Worm (Caenorhabditis elegans) whole organism, L4 larva: ENCODE data around the gene nipa-1.
A peak's percentile ranks its signal among the peaks of the same experiment; 100 is the strongest.

ENCODE experiments used
- D1046.2 ChIP-seq: fragments of 200-800 bp; sonication (Bioruptor generic); IDR thresholded peaks from 2 replicates; pipeline ENCODE4 v1.3.6; 2022; ENCODE audit warnings: missing genetic modification characterization, missing compliant biosample characterization
- F26F4.8 ChIP-seq: fragments of 200-800 bp; sonication (Bioruptor generic); conservative IDR thresholded peaks from 2 replicates; pipeline ENCODE4 v1.3.6; 2022; ENCODE audit warnings: missing genetic modification characterization, missing compliant biosample characterization
- R02D3.7 ChIP-seq: fragments of 150-350 bp; sonication (generic microtip); optimal IDR thresholded peaks from 3 replicates; lab custom pipeline; 2014; ENCODE audit warnings: missing biosample characterization, missing genetic modification characterization
- T20F7.1 ChIP-seq: fragments of 200-800 bp; sonication (Bioruptor generic); optimal IDR thresholded peaks from 2 replicates; lab custom pipeline; 2018; ENCODE audit warnings: mild to moderate bottlenecking, missing genetic modification characterization, missing compliant biosample characterization
- Y5F2A.4 ChIP-seq: fragments of 200-800 bp; sonication (Bioruptor generic); optimal IDR thresholded peaks from 2 replicates; lab custom pipeline; 2018; ENCODE audit warnings: mild to moderate bottlenecking, missing genetic modification characterization, missing compliant biosample characterization
- aha-1 ChIP-seq: fragments of 150-350 bp; peaks from one replicate; lab custom pipeline; 2014; ENCODE audit warnings: missing biosample characterization, missing genetic modification characterization
- aly-2 ChIP-seq: sonication (generic microtip); optimal IDR thresholded peaks from 2 replicates; lab custom pipeline; 2018; ENCODE audit warnings: missing biosample characterization, missing genetic modification characterization
- arid-1 ChIP-seq: fragments of 200-800 bp; sonication (Bioruptor generic); conservative IDR thresholded peaks from 2 replicates; pipeline ENCODE4 v1.3.6; 2022; ENCODE audit warnings: missing genetic modification reagents, missing genetic modification characterization, missing compliant biosample characterization
- ceh-28 ChIP-seq: fragments of 150-350 bp; optimal IDR thresholded peaks from 2 replicates; lab custom pipeline; 2014; ENCODE audit warnings: missing biosample characterization, missing genetic modification reagents, missing genetic modification characterization
- ceh-44 ChIP-seq: fragments of 200-800 bp; sonication (Bioruptor generic); IDR thresholded peaks from 2 replicates; pipeline ENCODE4 v1.3.6; 2022; ENCODE audit warnings: missing genetic modification reagents, missing genetic modification characterization, missing compliant biosample characterization
- ceh-62 ChIP-seq: sonication (generic microtip); optimal IDR thresholded peaks from 2 replicates; lab custom pipeline; 2017; ENCODE audit warnings: missing biosample characterization, missing genetic modification characterization
- ceh-82 ChIP-seq: sonication (generic microtip); optimal IDR thresholded peaks from 2 replicates; lab custom pipeline; 2017; ENCODE audit warnings: missing biosample characterization, missing genetic modification characterization
- cey-2 ChIP-seq: sonication (generic microtip); optimal IDR thresholded peaks from 3 replicates; lab custom pipeline; 2017; ENCODE audit warnings: missing genetic modification characterization, mild to moderate bottlenecking, missing compliant biosample characterization, antibody characterized with exemption, borderline replicate concordance; ENCODE audit not compliant: insufficient read depth
- ctbp-1 ChIP-seq: fragments of 200-800 bp; sonication (Bioruptor generic); IDR thresholded peaks from 2 replicates; pipeline ENCODE4 v1.3.6; 2022; ENCODE audit warnings: missing genetic modification reagents, missing genetic modification characterization, missing compliant biosample characterization
- daf-19 ChIP-seq: fragments of 200-800 bp; sonication (Bioruptor generic); conservative IDR thresholded peaks from 2 replicates; pipeline ENCODE4 v1.3.6; 2022; ENCODE audit warnings: missing genetic modification characterization, missing compliant biosample characterization
- daf-8 ChIP-seq: fragments of 200-800 bp; sonication (Bioruptor generic); IDR thresholded peaks from 2 replicates; pipeline ENCODE4 v1.3.6; 2022; ENCODE audit warnings: missing genetic modification characterization, missing compliant biosample characterization
- dmd-8 ChIP-seq: fragments of 200-800 bp; sonication (Bioruptor generic); IDR thresholded peaks from 2 replicates; pipeline ENCODE4 v1.3.6; 2022; ENCODE audit warnings: missing genetic modification characterization, missing compliant biosample characterization
- egl-27 ChIP-seq: sonication (generic microtip); optimal IDR thresholded peaks from 3 replicates; lab custom pipeline; 2017; ENCODE audit warnings: missing biosample characterization, missing genetic modification reagents, missing genetic modification characterization
- egl-43 ChIP-seq: fragments of 200-800 bp; sonication (Bioruptor generic); IDR thresholded peaks from 2 replicates; pipeline ENCODE4 v1.3.6; 2022; ENCODE audit warnings: missing genetic modification reagents, missing genetic modification characterization, missing compliant biosample characterization
- fos-1 ChIP-seq: fragments of 150-350 bp; optimal IDR thresholded peaks from 2 replicates; lab custom pipeline; 2014; ENCODE audit warnings: missing biosample characterization, missing genetic modification characterization
- hlh-11 ChIP-seq: fragments of 200-800 bp; sonication (Bioruptor generic); optimal IDR thresholded peaks from 2 replicates; lab custom pipeline; 2018; ENCODE audit warnings: mild to moderate bottlenecking, missing genetic modification characterization, missing compliant biosample characterization
- lim-7 ChIP-seq: fragments of 200-800 bp; sonication (Bioruptor generic); IDR thresholded peaks from 2 replicates; pipeline ENCODE4 v1.3.6; 2022; ENCODE audit warnings: missing genetic modification characterization, missing compliant biosample characterization
- lin-13 ChIP-seq: fragments of 150-350 bp; optimal IDR thresholded peaks from 2 replicates; lab custom pipeline; 2014; ENCODE audit warnings: missing biosample characterization, missing genetic modification reagents, missing genetic modification characterization
- lin-15B ChIP-seq: fragments of 150-350 bp; sonication (generic microtip); optimal IDR thresholded peaks from 3 replicates; lab custom pipeline; 2014; ENCODE audit warnings: missing biosample characterization, missing genetic modification characterization
- lin-29 ChIP-seq: fragments of 200-800 bp; sonication (Bioruptor generic); IDR thresholded peaks from 2 replicates; pipeline ENCODE4 v1.3.6; 2022; ENCODE audit warnings: missing genetic modification reagents, missing genetic modification characterization, missing compliant biosample characterization
- lin-38 ChIP-seq: fragments of 200-800 bp; sonication (Bioruptor generic); IDR thresholded peaks from 2 replicates; pipeline ENCODE4 v1.3.6; 2022; ENCODE audit warnings: missing genetic modification reagents, missing genetic modification characterization, missing compliant biosample characterization
- lin-39 ChIP-seq: fragments of 150-350 bp; optimal IDR thresholded peaks from 2 replicates; lab custom pipeline; 2014; ENCODE audit warnings: missing biosample characterization, missing genetic modification reagents, missing genetic modification characterization
- madf-9 ChIP-seq: fragments of 200-800 bp; sonication (Bioruptor generic); conservative IDR thresholded peaks from 2 replicates; pipeline ENCODE4 v1.3.6; 2022; ENCODE audit warnings: missing genetic modification reagents, missing genetic modification characterization, missing compliant biosample characterization
- mdt-29 ChIP-seq: fragments of 200-800 bp; sonication (Bioruptor generic); IDR thresholded peaks from 2 replicates; pipeline ENCODE4 v1.3.6; 2022; ENCODE audit warnings: missing genetic modification reagents, missing genetic modification characterization, missing compliant biosample characterization
- mep-1 ChIP-seq: fragments of 150-350 bp; sonication (generic microtip); optimal IDR thresholded peaks from 3 replicates; lab custom pipeline; 2014; ENCODE audit warnings: missing biosample characterization, missing genetic modification characterization
- mes-2 ChIP-seq: sonication (generic microtip); optimal IDR thresholded peaks from 2 replicates; lab custom pipeline; 2016; ENCODE audit warnings: missing genotype, mild to moderate bottlenecking, missing genetic modification characterization, missing compliant biosample characterization; ENCODE audit not compliant: poor library complexity, severe bottlenecking
- mxl-3 ChIP-seq: fragments of 200-800 bp; sonication (Bioruptor generic); optimal IDR thresholded peaks from 2 replicates; lab custom pipeline; 2018; ENCODE audit warnings: mild to moderate bottlenecking, missing genetic modification characterization, missing compliant biosample characterization
- nhr-25 ChIP-seq: sonication (generic microtip); optimal IDR thresholded peaks from 2 replicates; lab custom pipeline; 2017; ENCODE audit warnings: missing genetic modification characterization, mild to moderate bottlenecking, missing compliant biosample characterization, antibody characterized with exemption, moderate library complexity, borderline replicate concordance; ENCODE audit not compliant: insufficient read depth
- nhr-42 ChIP-seq: fragments of 200-800 bp; sonication (Bioruptor generic); IDR thresholded peaks from 2 replicates; pipeline ENCODE4 v1.3.6; 2022; ENCODE audit warnings: missing genetic modification characterization, missing compliant biosample characterization
- nhr-48 ChIP-seq: sonication (generic microtip); optimal IDR thresholded peaks from 2 replicates; lab custom pipeline; 2016; ENCODE audit warnings: mild to moderate bottlenecking, missing genetic modification characterization, missing compliant biosample characterization
- nhr-6 ChIP-seq: fragments of 150-350 bp; optimal IDR thresholded peaks from 2 replicates; lab custom pipeline; 2014; ENCODE audit warnings: missing biosample characterization, missing genetic modification characterization
- nhr-76 ChIP-seq: fragments of 150-350 bp; optimal IDR thresholded peaks from 2 replicates; lab custom pipeline; 2014; ENCODE audit warnings: missing biosample characterization, missing genetic modification characterization
- php-3 ChIP-seq: fragments of 200-800 bp; sonication (Bioruptor generic); IDR thresholded peaks from 2 replicates; pipeline ENCODE4 v1.3.6; 2022; ENCODE audit warnings: missing genetic modification reagents, missing genetic modification characterization, missing compliant biosample characterization
- pqm-1 ChIP-seq: sonication (generic microtip); optimal IDR thresholded peaks from 2 replicates; lab custom pipeline; 2017; ENCODE audit warnings: missing biosample characterization, missing genetic modification characterization
- rbr-2 ChIP-seq: sonication (generic microtip); optimal IDR thresholded peaks from 2 replicates; lab custom pipeline; 2016; ENCODE audit warnings: missing genotype, missing genetic modification characterization, missing compliant biosample characterization
- set-16 ChIP-seq: fragments of 200-800 bp; sonication (Bioruptor generic); IDR thresholded peaks from 2 replicates; pipeline ENCODE4 v1.3.6; 2022; ENCODE audit warnings: missing genetic modification reagents, missing genetic modification characterization, missing compliant biosample characterization
- spr-3 ChIP-seq: fragments of 200-800 bp; sonication (Bioruptor generic); optimal IDR thresholded peaks from 2 replicates; lab custom pipeline; 2018; ENCODE audit warnings: mild to moderate bottlenecking, missing genetic modification characterization, missing compliant biosample characterization
- tag-97 ChIP-seq: fragments of 200-800 bp; sonication (Bioruptor generic); IDR thresholded peaks from 2 replicates; pipeline ENCODE4 v1.3.6; 2022; ENCODE audit warnings: missing genetic modification characterization, missing compliant biosample characterization
- tra-1 ChIP-seq: fragments of 200-800 bp; sonication (Bioruptor generic); IDR thresholded peaks from 2 replicates; pipeline ENCODE4 v1.3.6; 2022; ENCODE audit warnings: missing genetic modification reagents, missing genetic modification characterization, missing compliant biosample characterization
- unc-130 ChIP-seq: sonication (generic microtip); optimal IDR thresholded peaks from 2 replicates; lab custom pipeline; 2016; ENCODE audit warnings: missing genetic modification reagents, missing genetic modification characterization, missing compliant biosample characterization
- unc-39 ChIP-seq: sonication (generic microtip); optimal IDR thresholded peaks from 2 replicates; lab custom pipeline; 2017; ENCODE audit warnings: missing biosample characterization, missing genetic modification characterization
- unc-62 ChIP-seq, 3 experiments: fragments of 150-350 bp in 1 of 3; sonication (generic microtip); optimal IDR thresholded peaks in 2 of 3; peaks in 1 of 3; 1 replicate in 1 of 3; 2 replicates in 2 of 3; lab custom pipeline; 2014 to 2017; ENCODE audit warnings: missing biosample characterization in 3 of 3, missing genetic modification characterization in 3 of 3, missing genetic modification reagents in 3 of 3, missing genotype in 1 of 3
- vab-7 ChIP-seq: fragments of 200-800 bp; sonication (Bioruptor generic); IDR thresholded peaks from 2 replicates; pipeline ENCODE4 v1.3.6; 2022; ENCODE audit warnings: missing genetic modification reagents, missing genetic modification characterization, missing compliant biosample characterization
- zag-1 ChIP-seq: fragments of 150-350 bp; optimal IDR thresholded peaks from 2 replicates; lab custom pipeline; 2014; ENCODE audit warnings: missing biosample characterization, missing genetic modification characterization
- zfp-2 ChIP-seq: sonication (generic microtip); optimal IDR thresholded peaks from 2 replicates; lab custom pipeline; 2016; ENCODE audit warnings: mild to moderate bottlenecking, missing genetic modification characterization, missing compliant biosample characterization
- zip-2 ChIP-seq: fragments of 150-350 bp; optimal IDR thresholded peaks from 2 replicates; lab custom pipeline; 2014; ENCODE audit warnings: missing biosample characterization, missing genetic modification characterization
- ztf-7 ChIP-seq: fragments of 150-350 bp; optimal IDR thresholded peaks from 2 replicates; lab custom pipeline; 2014; ENCODE audit warnings: missing biosample characterization, missing genetic modification characterization

Gene nipa-1

ce11 chrIII:3112001-3112400 lies 14.9 kb downstream of the nipa-1 start (continued):
- TF ChIP-seq hlh-11 (tag; lab: Kevin White, UChicago) (no peak), mdt-29 (no peak), mep-1 (tag; lab: Kevin White, UChicago) (no peak), php-3 (GFP tag; lab: Robert Waterston, UW) (no peak), pqm-1 (tag; lab: Kevin White, UChicago) (no peak), nhr-25 (no peak), unc-130 (no peak), aha-1 (tag; lab: Kevin White, UChicago) (no peak), daf-19 (GFP tag; lab: Robert Waterston, UW) (no peak), nhr-48 (tag; lab: Kevin White, UChicago) (peak; percentile 22), ceh-28 (tag; lab: Kevin White, UChicago) (no peak), ceh-62 (tag; lab: Kevin White, UChicago) (no peak), nhr-6 (tag; lab: Kevin White, UChicago) (no peak), spr-3 (GFP tag; lab: Kevin White, UChicago) (no peak), dmd-8 (GFP tag; lab: Robert Waterston, UW) (no peak), egl-43 (GFP tag; lab: Robert Waterston, UW) (0 out of 2 replicates have a peak, but pooled peaks have one; percentile 20), cey-2 (tag; lab: Kevin White, UChicago) (no peak), tag-97 (GFP tag; lab: Robert Waterston, UW) (no peak), zfp-2 (tag; lab: Kevin White, UChicago) (no peak), arid-1 (GFP tag; lab: Robert Waterston, UW) (0 out of 2 replicates have a peak, but pooled peaks have one; percentile 27), zip-2 (tag; lab: Kevin White, UChicago) (no peak), ceh-82 (tag; lab: Kevin White, UChicago) (no peak), F26F4.8 (GFP tag; lab: Robert Waterston, UW) (0 out of 2 replicates have a peak, but pooled peaks have one; percentile 49), unc-39 (no peak), R02D3.7 (tag; lab: Kevin White, UChicago) (no peak), lin-15B (tag; lab: Kevin White, UChicago) (no peak), daf-8 (GFP tag; lab: Robert Waterston, UW) (no peak), vab-7 (peak; percentile 66; the same call in 1 of the 2 replicates), madf-9 (no peak), T20F7.1 (GFP tag; lab: Kevin White, UChicago) (no peak), lin-39 (tag; lab: Kevin White, UChicago) (no peak), set-16 (GFP tag; lab: Robert Waterston, UW) (no peak), lin-29 (no peak), mxl-3 (GFP tag; lab: Kevin White, UChicago) (no peak), nhr-76 (no peak), egl-27 (tag; lab: Kevin White, UChicago) (no peak), lim-7 (GFP tag; lab: Robert Waterston, UW) (peak; percentile 75; the same call in 1 of the 2 replicates), fos-1 (no peak), tra-1 (no peak), ceh-44 (GFP tag; lab: Robert Waterston, UW) (no peak), Y5F2A.4 (GFP tag; lab: Kevin White, UChicago) (no peak), unc-62 (GFP tag; optimal IDR thresholded peaks at IDR 0.05 in 1 of 2; lab: Kevin White, UChicago) (no peak), unc-62 (tag; optimal IDR thresholded peaks at IDR 0.05; lab: Kevin White, UChicago) (no peak), ctbp-1 (GFP tag; lab: Robert Waterston, UW) (no peak), zag-1 (tag; lab: Kevin White, UChicago) (no peak), lin-38 (GFP tag; lab: Robert Waterston, UW) (peak; percentile 62), ztf-7 (tag; lab: Kevin White, UChicago) (no peak), nhr-42 (GFP tag; lab: Robert Waterston, UW) (0 out of 2 replicates have a peak, but pooled peaks have one; percentile 17), mes-2 (tag; lab: Kevin White, UChicago) (peak; percentile 30), aly-2 (tag; lab: Kevin White, UChicago) (no peak), D1046.2 (GFP tag; lab: Robert Waterston, UW) (no peak), rbr-2 (tag; lab: Kevin White, UChicago) (no peak), lin-13 (peak; percentile 13)
